Fruit fly (Drosophila melanogaster) whole organism, embryonic: ENCODE measurements around the gene Hand.

ENCODE experiments used
- BEAF-32 ChIP-seq: fragments of 200-800 bp; sonication (Bioruptor generic); optimal IDR thresholded peaks from 3 replicates; lab custom pipeline; 2017; ENCODE audit warnings: missing biosample characterization, missing genetic modification characterization, mild to moderate bottlenecking, moderate library complexity, missing genetic modification reagents
- Bgb ChIP-seq: fragments of 200-800 bp; sonication (Bioruptor generic); IDR thresholded peaks from 2 replicates; pipeline ENCODE4 v1.3.6; 2022; ENCODE audit warnings: missing biosample characterization, missing genetic modification characterization; ENCODE audit not compliant: partially characterized antibody
- CG11696 ChIP-seq: fragments of 200-800 bp; sonication (Bioruptor generic); IDR thresholded peaks from 2 replicates; pipeline ENCODE4 v1.3.6; 2022; ENCODE audit warnings: missing biosample characterization, missing genetic modification characterization
- CG14050 ChIP-seq: fragments of 200-800 bp; sonication (Bioruptor generic); IDR thresholded peaks from 3 replicates; pipeline ENCODE4 v1.3.6; 2022; ENCODE audit warnings: missing biosample characterization, missing genetic modification characterization
- CG14860 ChIP-seq: fragments of 200-800 bp; sonication (Bioruptor generic); IDR thresholded peaks from 3 replicates; pipeline ENCODE4 v1.3.6; 2022; ENCODE audit warnings: missing biosample characterization, missing genetic modification characterization; ENCODE audit not compliant: partially characterized antibody
- CG15514 ChIP-seq: fragments of 200-800 bp; sonication (Bioruptor generic); optimal IDR thresholded peaks from 3 replicates; lab custom pipeline; 2017; ENCODE audit warnings: missing biosample characterization, missing genetic modification characterization, mild to moderate bottlenecking, moderate library complexity, missing genetic modification reagents
- CG17568 ChIP-seq: fragments of 200-800 bp; sonication (Bioruptor generic); optimal IDR thresholded peaks from 2 replicates; lab custom pipeline; 2018; ENCODE audit warnings: missing biosample characterization, mild to moderate bottlenecking, missing genetic modification characterization, moderate library complexity
- CG2129 ChIP-seq: fragments of 200-800 bp; sonication (Bioruptor generic); IDR thresholded peaks from 2 replicates; pipeline ENCODE4 v1.3.6; 2022; ENCODE audit warnings: missing biosample characterization, missing genetic modification characterization; ENCODE audit not compliant: partially characterized antibody
- CG2199 ChIP-seq: fragments of 200-800 bp; sonication (Bioruptor generic); IDR thresholded peaks from 3 replicates; pipeline ENCODE4 v1.3.6; 2022; ENCODE audit warnings: missing biosample characterization, missing genetic modification characterization
- CG3407 ChIP-seq: fragments of 200-800 bp; sonication (Bioruptor generic); optimal IDR thresholded peaks from 2 replicates; lab custom pipeline; 2018; ENCODE audit warnings: missing biosample characterization, mild to moderate bottlenecking, missing genetic modification characterization
- CG34224 ChIP-seq: fragments of 200-800 bp; sonication (Bioruptor generic); IDR thresholded peaks from 3 replicates; pipeline ENCODE4 v1.3.6; 2022; ENCODE audit warnings: missing biosample characterization, missing genetic modification characterization; ENCODE audit not compliant: partially characterized antibody
- CG5180 ChIP-seq: fragments of 200-800 bp; sonication (Bioruptor generic); optimal IDR thresholded peaks from 3 replicates; lab custom pipeline; 2017; ENCODE audit warnings: missing biosample characterization, missing genetic modification characterization, mild to moderate bottlenecking, moderate library complexity, missing genetic modification reagents
- CG6175 ChIP-seq: fragments of 200-800 bp; sonication (Bioruptor generic); IDR thresholded peaks from 3 replicates; pipeline ENCODE4 v1.3.6; 2022; ENCODE audit warnings: missing biosample characterization, missing genetic modification characterization
- CG6791 ChIP-seq: fragments of 200-800 bp; sonication (Bioruptor generic); IDR thresholded peaks from 3 replicates; pipeline ENCODE4 v1.3.6; 2022; ENCODE audit warnings: missing biosample characterization, missing genetic modification characterization; ENCODE audit not compliant: partially characterized antibody
- CG6813 ChIP-seq: fragments of 200-800 bp; sonication (Bioruptor generic); optimal IDR thresholded peaks from 2 replicates; lab custom pipeline; 2017; ENCODE audit warnings: missing biosample characterization, missing genetic modification characterization, mild to moderate bottlenecking, moderate library complexity, missing genetic modification reagents
- CG7963 ChIP-seq: fragments of 200-800 bp; sonication (Bioruptor generic); IDR thresholded peaks from 3 replicates; pipeline ENCODE4 v1.3.6; 2022; ENCODE audit warnings: missing biosample characterization, missing genetic modification characterization; ENCODE audit not compliant: partially characterized antibody
- CG9215 ChIP-seq: fragments of 200-800 bp; sonication (Bioruptor generic); IDR thresholded peaks from 2 replicates; pipeline ENCODE4 v1.3.6; 2022; ENCODE audit warnings: missing biosample characterization, missing genetic modification characterization
- CG9797 ChIP-seq: fragments of 200-800 bp; sonication (Bioruptor generic); optimal IDR thresholded peaks from 3 replicates; lab custom pipeline; 2018; ENCODE audit warnings: missing biosample characterization, mild to moderate bottlenecking, missing genetic modification characterization
- Dref ChIP-seq: fragments of 200-800 bp; sonication (Bioruptor generic); IDR thresholded peaks from 2 replicates; pipeline ENCODE4 v1.3.6; 2022; ENCODE audit warnings: missing biosample characterization, missing genetic modification characterization
- Drgx ChIP-seq: fragments of 200-800 bp; sonication (Bioruptor generic); IDR thresholded peaks from 2 replicates; pipeline ENCODE4 v1.3.6; 2022; ENCODE audit warnings: missing biosample characterization, missing genetic modification characterization
- Eip74EF ChIP-seq, 2 experiments: fragments of 200-800 bp in 1 of 2; fragments of >200 bp in 1 of 2; sonication (Bioruptor generic) in 1 of 2; optimal IDR thresholded peaks; 2 replicates each; lab custom pipeline; 2017 to 2019; ENCODE audit warnings: missing biosample characterization in 2 of 2, missing genetic modification characterization in 2 of 2, mild to moderate bottlenecking in 1 of 2, moderate library complexity in 1 of 2
- Hr3 ChIP-seq: fragments of 200-800 bp; sonication (Bioruptor generic); optimal IDR thresholded peaks from 3 replicates; lab custom pipeline; 2016; ENCODE audit warnings: missing biosample characterization, missing genetic modification characterization
- Jarid2 ChIP-seq: fragments of 200-800 bp; sonication (Bioruptor generic); optimal IDR thresholded peaks from 3 replicates; lab custom pipeline; 2017; ENCODE audit warnings: mild to moderate bottlenecking, missing biosample characterization, missing genetic modification reagents, missing genetic modification characterization
- Kr ChIP-seq: fragments of 200-800 bp; sonication (Bioruptor generic); optimal IDR thresholded peaks from 2 replicates; lab custom pipeline; 2017; ENCODE audit warnings: missing biosample characterization, mild to moderate bottlenecking, missing genetic modification characterization
- Lim3 ChIP-seq: fragments of 200-800 bp; sonication (Bioruptor generic); IDR thresholded peaks from 2 replicates; pipeline ENCODE4 v1.3.6; 2022; ENCODE audit warnings: missing biosample characterization, missing genetic modification characterization
- Med ChIP-seq: fragments of 200-800 bp; sonication (Bioruptor generic); peaks from one replicate; lab custom pipeline; 2016; ENCODE audit warnings: missing biosample characterization, missing genetic modification characterization, mild to moderate bottlenecking, inconsistent platforms, moderate library complexity
- Nf-YB ChIP-seq: fragments of 200-800 bp; sonication (Bioruptor generic); optimal IDR thresholded peaks from 3 replicates; lab custom pipeline; 2019; ENCODE audit warnings: missing biosample characterization, mild to moderate bottlenecking, missing genetic modification characterization, moderate library complexity
- Nf-YC ChIP-seq: fragments of 200-800 bp; optimal IDR thresholded peaks from 3 replicates; lab custom pipeline; 2019; ENCODE audit warnings: missing biosample characterization, mild to moderate bottlenecking, missing genetic modification characterization, moderate library complexity
- Ptx1 ChIP-seq: fragments of 200-800 bp; sonication (Bioruptor generic); IDR thresholded peaks from 2 replicates; pipeline ENCODE4 v1.3.6; 2022; ENCODE audit warnings: missing biosample characterization, missing genetic modification characterization
- ash1 ChIP-seq: fragments of 200-800 bp; sonication (Bioruptor generic); optimal IDR thresholded peaks from 2 replicates; lab custom pipeline; 2018; ENCODE audit warnings: missing biosample characterization, mild to moderate bottlenecking, missing genetic modification characterization
- cas ChIP-seq: fragments of 200-800 bp; sonication (Bioruptor generic); IDR thresholded peaks from 2 replicates; pipeline ENCODE4 v1.3.6; 2022; ENCODE audit warnings: missing biosample characterization, missing genetic modification characterization
- gfzf ChIP-seq: fragments of 200-800 bp; sonication (Bioruptor generic); optimal IDR thresholded peaks from 2 replicates; lab custom pipeline; 2016; ENCODE audit warnings: missing biosample characterization, mild to moderate bottlenecking, missing genetic modification characterization, moderate library complexity
- hkb ChIP-seq, 2 experiments: fragments of 200-800 bp in 1 of 2; fragments of >200 bp in 1 of 2; sonication (Bioruptor generic) in 1 of 2; IDR thresholded peaks in 1 of 2; optimal IDR thresholded peaks in 1 of 2; 2 replicates each; pipeline versions ENCODE4 v1.3.6 to Lab custom; 2017 to 2022; ENCODE audit warnings: missing biosample characterization in 1 of 2, missing genetic modification characterization in 1 of 2
- hth ChIP-seq: fragments of >200 bp; optimal IDR thresholded peaks from 2 replicates; lab custom pipeline; 2017; ENCODE audit warnings: inconsistent platforms
- jing ChIP-seq: fragments of 200-800 bp; sonication (Bioruptor generic); optimal IDR thresholded peaks from 2 replicates; lab custom pipeline; 2018; ENCODE audit warnings: missing biosample characterization, mild to moderate bottlenecking, missing genetic modification characterization
- nerfin-2 ChIP-seq: fragments of 200-800 bp; sonication (Bioruptor generic); IDR thresholded peaks from 2 replicates; pipeline ENCODE4 v1.3.6; 2022; ENCODE audit warnings: missing biosample characterization, missing genetic modification characterization; ENCODE audit not compliant: partially characterized antibody
- pzg ChIP-seq: fragments of 200-800 bp; sonication (Bioruptor generic); optimal IDR thresholded peaks from 3 replicates; lab custom pipeline; 2018; ENCODE audit warnings: missing biosample characterization, mild to moderate bottlenecking, missing genetic modification characterization, moderate library complexity
- repo ChIP-seq: fragments of 200-800 bp; sonication (Bioruptor generic); optimal IDR thresholded peaks from 2 replicates; lab custom pipeline; 2016; ENCODE audit warnings: missing biosample characterization, missing genetic modification characterization
- sd ChIP-seq: fragments of 200-800 bp; sonication (Bioruptor generic); optimal IDR thresholded peaks from 3 replicates; lab custom pipeline; 2018; ENCODE audit warnings: missing biosample characterization, mild to moderate bottlenecking, missing genetic modification characterization, moderate library complexity
- seq ChIP-seq: fragments of 200-800 bp; sonication (Bioruptor generic); IDR thresholded peaks from 2 replicates; pipeline ENCODE4 v1.3.6; 2022; ENCODE audit warnings: missing biosample characterization, missing genetic modification characterization
- sr ChIP-seq: fragments of 200-800 bp; sonication (Bioruptor generic); IDR thresholded peaks from 3 replicates; pipeline ENCODE4 v1.3.6; 2022; ENCODE audit warnings: missing biosample characterization, missing genetic modification characterization
- ttk ChIP-seq: fragments of 200-800 bp; sonication (Bioruptor generic); IDR thresholded peaks from 2 replicates; pipeline ENCODE4 v2.1.2; 2022; ENCODE audit warnings: missing biosample characterization, missing genetic modification characterization
- vnd ChIP-seq: fragments of 200-800 bp; sonication (Bioruptor generic); IDR thresholded peaks from 3 replicates; pipeline ENCODE4 v1.3.6; 2022; ENCODE audit warnings: missing biosample characterization, missing genetic modification characterization; ENCODE audit not compliant: partially characterized antibody
- wek ChIP-seq: fragments of 200-800 bp; sonication (Bioruptor generic); optimal IDR thresholded peaks from 3 replicates; lab custom pipeline; 2018; ENCODE audit warnings: missing biosample characterization, mild to moderate bottlenecking, missing genetic modification characterization, moderate library complexity
- zen2 ChIP-seq: fragments of 200-800 bp; sonication (Bioruptor generic); IDR thresholded peaks from 3 replicates; pipeline ENCODE4 v1.3.6; 2022; ENCODE audit warnings: missing biosample characterization, missing genetic modification characterization; ENCODE audit not compliant: partially characterized antibody
- zf30C ChIP-seq: fragments of 200-800 bp; sonication (Bioruptor generic); optimal IDR thresholded peaks from 3 replicates; lab custom pipeline; 2018; ENCODE audit warnings: missing biosample characterization, mild to moderate bottlenecking, missing genetic modification characterization

Gene Hand

DNA sequence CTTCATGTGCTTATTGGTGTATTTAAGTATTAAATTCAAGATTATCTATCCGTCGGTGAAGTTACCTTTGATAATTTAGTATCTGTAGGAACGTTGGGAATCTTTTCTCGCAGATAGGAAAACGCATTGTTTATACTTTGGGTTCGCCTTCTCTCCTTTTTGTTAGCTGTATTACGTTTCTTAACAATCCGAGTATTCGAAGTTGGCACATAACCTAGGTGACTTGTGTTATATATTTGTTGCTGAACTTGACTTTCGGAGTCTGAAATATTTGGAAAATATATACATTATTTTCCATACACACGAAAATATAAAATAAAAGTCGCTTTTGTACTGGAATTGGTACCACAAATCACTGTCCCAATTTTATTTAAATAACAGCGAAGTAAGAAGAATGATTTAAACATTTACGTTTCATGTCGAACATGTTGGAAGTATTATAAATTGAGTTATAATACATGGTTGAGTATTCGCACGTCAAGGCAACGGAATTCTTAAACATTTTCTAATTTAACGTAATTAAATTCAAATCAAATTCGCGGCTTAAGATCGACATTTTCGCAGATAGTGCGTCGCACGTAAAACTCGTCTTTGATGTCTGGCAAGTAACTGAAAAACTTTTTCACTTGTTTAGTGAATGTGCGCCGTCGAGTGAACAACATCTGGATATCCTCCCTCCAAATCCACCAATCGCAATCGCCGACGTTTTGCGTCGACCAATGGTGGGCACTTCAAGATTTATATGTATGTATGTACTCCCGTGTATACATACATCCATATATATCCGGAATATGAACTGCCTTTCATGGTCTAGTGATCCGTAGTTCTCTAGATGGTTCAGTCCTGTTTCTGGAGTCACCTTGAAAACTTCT is at the start of gene Hand:
Gene Hand (minus strand): TSS at position 588 of the 872 bp plus-strand sequence.
- peak; percentile 41 for TF ChIP-seq CG5180 (GFP tag; lab: Kevin White, UChicago)
- TF ChIP-seq sr = no peak
- no peak for TF ChIP-seq cas (GFP tag; lab: Robert Waterston, UW)
- no peak for TF ChIP-seq Drgx (GFP tag; lab: Robert Waterston, UW)
- TF ChIP-seq CG34224 (GFP tag; lab: Robert Waterston, UW) = no peak
- TF ChIP-seq Eip74EF (GFP tag; optimal IDR thresholded peaks at IDR 0.05; lab: Kevin White, UChicago) = no peak
- peak; percentile 17 for TF ChIP-seq Jarid2
- no peak for TF ChIP-seq CG11696 (GFP tag; lab: Robert Waterston, UW)
- TF ChIP-seq Nf-YB (GFP tag; lab: Kevin White, UChicago) = peak; percentile 95
- no peak for TF ChIP-seq Kr
- TF ChIP-seq CG7963 (GFP tag; lab: Robert Waterston, UW) = no peak
- no peak for TF ChIP-seq hth (lab: Kevin White, UChicago)
- TF ChIP-seq ttk (GFP tag; lab: Robert Waterston, UW) = no peak
- TF ChIP-seq hkb (optimal IDR thresholded peaks at IDR 0.05; lab: Kevin White, UChicago) = no peak
- no peak for TF ChIP-seq hkb (GFP tag; IDR thresholded peaks at IDR 0.05; lab: Robert Waterston, UW)
- TF ChIP-seq Hr3 = no peak
- TF ChIP-seq CG2199 (GFP tag; lab: Robert Waterston, UW) = 0 out of 3 replicates have a peak, but pooled peaks have one; percentile 51
- TF ChIP-seq CG17568 (GFP tag; lab: Kevin White, UChicago) = no peak
- TF ChIP-seq vnd (GFP tag; lab: Robert Waterston, UW) = no peak
- TF ChIP-seq CG14050 (GFP tag; lab: Robert Waterston, UW) = no peak
- no peak for TF ChIP-seq CG9215 (GFP tag; lab: Robert Waterston, UW)
- TF ChIP-seq sd (tag; lab: Kevin White, UChicago) = no peak
- no peak for TF ChIP-seq Ptx1 (GFP tag; lab: Robert Waterston, UW)
- peak; percentile 96 for TF ChIP-seq Nf-YC (tag; lab: Kevin White, UChicago)
- no peak for TF ChIP-seq CG3407 (GFP tag; lab: Kevin White, UChicago)
- TF ChIP-seq zf30C (GFP tag; lab: Kevin White, UChicago) = no peak
- no peak for TF ChIP-seq CG6175 (GFP tag; lab: Robert Waterston, UW)
- TF ChIP-seq jing (GFP tag; lab: Kevin White, UChicago) = no peak

DNA sequence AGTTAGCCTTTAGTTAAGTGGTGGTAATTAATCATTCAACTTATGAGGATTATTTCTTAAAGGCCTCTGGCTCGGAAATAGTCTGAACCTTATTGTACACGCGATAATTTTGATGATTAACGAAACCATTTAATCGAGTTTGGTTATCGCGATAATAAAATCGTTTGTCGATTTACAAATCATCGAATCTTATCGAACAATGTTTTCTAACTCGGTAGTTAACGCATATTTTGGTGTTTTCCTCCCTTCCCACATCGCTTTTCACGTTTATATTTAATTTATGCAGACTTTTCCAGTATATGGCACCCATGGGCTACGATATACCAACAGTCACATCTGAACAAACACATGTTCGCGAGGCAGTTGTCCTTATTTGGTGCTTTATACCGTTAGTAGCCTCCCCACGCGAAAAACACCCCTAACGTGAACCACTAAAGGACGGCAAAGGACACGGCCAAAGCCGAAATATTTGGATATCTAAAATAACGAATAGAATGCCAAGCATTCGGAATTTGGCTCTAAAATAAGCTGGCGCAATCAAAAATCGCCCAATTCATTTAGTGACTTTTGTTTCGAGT is 48.9 kb upstream of the Hand start, which contains the start of gene Frmd5:
Gene Frmd5 (plus strand): TSS at position 414 of the 578 bp plus-strand sequence.
- TF ChIP-seq Lim3 (GFP tag; lab: Robert Waterston, UW) (no peak), CG14860 (GFP tag; lab: Robert Waterston, UW) (peak; percentile 65), seq (GFP tag; lab: Robert Waterston, UW) (peak; percentile 11; the same call in 1 of the 2 replicates), nerfin-2 (GFP tag; lab: Robert Waterston, UW) (peak; percentile 50; the same call in 1 of the 2 replicates), Dref (GFP tag; lab: Robert Waterston, UW) (peak; percentile 34), CG6791 (GFP tag; lab: Robert Waterston, UW) (peak; percentile 55; the same call in 2 of the 3 replicates), ash1 (GFP tag; lab: Kevin White, UChicago) (no peak), Med (peak; percentile 23), CG6813 (GFP tag; lab: Kevin White, UChicago) (no peak), wek (GFP tag; lab: Kevin White, UChicago) (peak; percentile 91), BEAF-32 (GFP tag; lab: Kevin White, UChicago) (peak; percentile 21), pzg (GFP tag; lab: Kevin White, UChicago) (peak; percentile 22), CG9797 (GFP tag; lab: Kevin White, UChicago) (no peak), gfzf (peak; percentile 46), zen2 (GFP tag; lab: Robert Waterston, UW) (0 out of 3 replicates have a peak, but pooled peaks have one; percentile 28), repo (GFP tag; lab: Kevin White, UChicago) (no peak), CG15514 (GFP tag; lab: Kevin White, UChicago) (peak; percentile 74), CG2129 (no peak), Bgb (0 out of 2 replicates have a peak, but pooled peaks have one; percentile 7)
